Worm (Caenorhabditis elegans) whole organism, young adult: ENCODE data around the gene W07G4.1.

Source experiments
- B0019.2 ChIP-seq: fragments of 200-800 bp; sonication (Bioruptor generic); conservative IDR thresholded peaks from 2 replicates; pipeline ENCODE4 v1.3.6; 2022; ENCODE audit warnings: missing genetic modification reagents, missing genetic modification characterization, missing compliant biosample characterization
- C06A6.2 ChIP-seq: fragments of 200-800 bp; sonication (Bioruptor generic); conservative IDR thresholded peaks from 2 replicates; pipeline ENCODE4 v1.3.6; 2022; ENCODE audit warnings: missing genetic modification characterization, missing compliant biosample characterization
- F23B12.7 ChIP-seq: sonication (generic microtip); optimal IDR thresholded peaks from 2 replicates; lab custom pipeline; 2017; ENCODE audit warnings: missing genetic modification characterization, mild to moderate bottlenecking, missing compliant biosample characterization, antibody characterized with exemption, moderate library complexity; ENCODE audit not compliant: insufficient read depth
- F57A8.1 ChIP-seq: fragments of 200-800 bp; sonication (Bioruptor generic); optimal IDR thresholded peaks from 2 replicates; lab custom pipeline; 2018; ENCODE audit warnings: mild to moderate bottlenecking, missing genetic modification characterization, moderate library complexity, missing compliant biosample characterization
- F57C9.4 ChIP-seq: sonication (generic microtip); optimal IDR thresholded peaks from 2 replicates; lab custom pipeline; 2017; ENCODE audit warnings: mild to moderate bottlenecking, missing genetic modification characterization, missing compliant biosample characterization
- K11D2.4 ChIP-seq: fragments of 200-800 bp; sonication (Bioruptor generic); IDR thresholded peaks from 2 replicates; pipeline ENCODE4 v1.3.6; 2022; ENCODE audit warnings: missing genetic modification reagents, missing genetic modification characterization, missing compliant biosample characterization
- Y53G8AR.9 ChIP-seq: fragments of 200-800 bp; sonication (Bioruptor generic); conservative IDR thresholded peaks from 2 replicates; pipeline ENCODE4 v1.3.6; 2022; ENCODE audit warnings: missing genetic modification reagents, missing genetic modification characterization, missing compliant biosample characterization
- Y56A3A.18 ChIP-seq: fragments of 200-800 bp; sonication (Bioruptor generic); IDR thresholded peaks from 2 replicates; pipeline ENCODE4 v1.3.6; 2022; ENCODE audit warnings: missing genetic modification reagents, missing genetic modification characterization, missing compliant biosample characterization
- Y67H2A.10 ChIP-seq: fragments of 200-800 bp; sonication (Bioruptor generic); conservative IDR thresholded peaks from 2 replicates; pipeline ENCODE4 v1.3.6; 2022; ENCODE audit warnings: missing genetic modification reagents, missing genetic modification characterization, missing compliant biosample characterization
- ZK185.1 ChIP-seq: sonication (generic microtip); optimal IDR thresholded peaks from 2 replicates; lab custom pipeline; 2016; ENCODE audit warnings: mild to moderate bottlenecking, missing genetic modification characterization, missing compliant biosample characterization; ENCODE audit not compliant: poor library complexity, severe bottlenecking
- aptf-2 ChIP-seq: fragments of 200-800 bp; sonication (Bioruptor generic); conservative IDR thresholded peaks from 2 replicates; pipeline ENCODE4 v1.3.6; 2022; ENCODE audit warnings: missing genetic modification reagents, missing genetic modification characterization, missing compliant biosample characterization
- aptf-3 ChIP-seq: fragments of 200-800 bp; sonication (Bioruptor generic); IDR thresholded peaks from 2 replicates; pipeline ENCODE4 v1.3.6; 2022; ENCODE audit warnings: missing genetic modification characterization, missing compliant biosample characterization
- atf-7 ChIP-seq: sonication (generic microtip); optimal IDR thresholded peaks from 2 replicates; lab custom pipeline; 2017; ENCODE audit warnings: mild to moderate bottlenecking, missing genetic modification characterization, missing compliant biosample characterization
- cebp-2 ChIP-seq: fragments of 200-800 bp; sonication (Bioruptor generic); IDR thresholded peaks from 2 replicates; pipeline ENCODE4 v1.3.6; 2022; ENCODE audit warnings: missing genetic modification characterization, missing compliant biosample characterization
- ceh-100 ChIP-seq: fragments of 200-800 bp; sonication (Bioruptor generic); IDR thresholded peaks from 2 replicates; pipeline ENCODE4 v1.3.6; 2022; ENCODE audit warnings: missing genetic modification reagents, missing genetic modification characterization, missing compliant biosample characterization
- ceh-27 ChIP-seq: fragments of 200-800 bp; sonication (Bioruptor generic); optimal IDR thresholded peaks from 2 replicates; lab custom pipeline; 2018; ENCODE audit warnings: mild to moderate bottlenecking, missing genetic modification characterization, moderate library complexity, missing compliant biosample characterization
- ceh-58 ChIP-seq: fragments of 200-800 bp; sonication (Bioruptor generic); IDR thresholded peaks from 2 replicates; pipeline ENCODE4 v1.3.6; 2022; ENCODE audit warnings: missing genetic modification characterization, missing compliant biosample characterization
- ceh-79 ChIP-seq: sonication (generic microtip); optimal IDR thresholded peaks from 2 replicates; lab custom pipeline; 2017; ENCODE audit warnings: mild to moderate bottlenecking, missing genetic modification characterization, missing compliant biosample characterization
- ceh-91 ChIP-seq: fragments of 200-800 bp; sonication (Bioruptor generic); IDR thresholded peaks from 2 replicates; pipeline ENCODE4 v1.3.6; 2022; ENCODE audit warnings: missing genetic modification reagents, missing genetic modification characterization, missing compliant biosample characterization
- chd-7 ChIP-seq: sonication (generic microtip); optimal IDR thresholded peaks from 2 replicates; lab custom pipeline; 2016; ENCODE audit warnings: mild to moderate bottlenecking, missing genetic modification characterization, moderate library complexity, missing compliant biosample characterization
- die-1 ChIP-seq: sonication (generic microtip); optimal IDR thresholded peaks from 2 replicates; lab custom pipeline; 2016; ENCODE audit warnings: missing genotype, mild to moderate bottlenecking, missing genetic modification characterization, missing compliant biosample characterization
- egl-44 ChIP-seq: fragments of 200-800 bp; sonication (Bioruptor generic); IDR thresholded peaks from 2 replicates; pipeline ENCODE4 v1.3.6; 2022; ENCODE audit warnings: missing genetic modification reagents, missing genetic modification characterization, missing compliant biosample characterization
- ets-4 ChIP-seq: fragments of 200-800 bp; sonication (Bioruptor generic); optimal IDR thresholded peaks from 2 replicates; lab custom pipeline; 2018; ENCODE audit warnings: mild to moderate bottlenecking, missing genetic modification characterization, missing compliant biosample characterization
- him-1 ChIP-seq: sonication (generic microtip); optimal IDR thresholded peaks from 2 replicates; lab custom pipeline; 2016; ENCODE audit warnings: missing genotype, missing genetic modification reagents, missing genetic modification characterization, missing compliant biosample characterization
- hmg-1.2 ChIP-seq: fragments of 200-800 bp; sonication (Bioruptor generic); IDR thresholded peaks from 2 replicates; pipeline ENCODE4 v1.3.6; 2022; ENCODE audit warnings: missing genetic modification reagents, missing genetic modification characterization, missing compliant biosample characterization
- hsf-1 ChIP-seq: fragments of 200-800 bp; sonication (Bioruptor generic); IDR thresholded peaks from 2 replicates; pipeline ENCODE4 v1.3.6; 2022; ENCODE audit warnings: missing genetic modification reagents, missing genetic modification characterization, missing compliant biosample characterization
- let-526 ChIP-seq: fragments of 200-800 bp; sonication (Bioruptor generic); IDR thresholded peaks from 2 replicates; pipeline ENCODE4 v1.3.6; 2022; ENCODE audit warnings: missing genetic modification reagents, missing genetic modification characterization, missing compliant biosample characterization
- let-607 ChIP-seq, 2 experiments: fragments of 200-800 bp in 1 of 2; sonication (Bioruptor generic) in 1 of 2; sonication (generic microtip) in 1 of 2; optimal IDR thresholded peaks; 2 replicates each; lab custom pipeline; 2016 to 2018; ENCODE audit warnings: mild to moderate bottlenecking in 2 of 2, missing compliant biosample characterization in 2 of 2, missing genetic modification characterization in 2 of 2, moderate library complexity in 2 of 2, missing genotype in 1 of 2
- lin-35 ChIP-seq, 3 experiments: fragments of 150-350 bp in 2 of 3; sonication (generic microtip) in 1 of 3; optimal IDR thresholded peaks; 2 replicates each; lab custom pipeline; 2014 to 2018; ENCODE audit warnings: missing biosample characterization in 3 of 3, missing genetic modification characterization in 3 of 3, missing genetic modification reagents in 3 of 3
- lin-40 ChIP-seq: sonication (generic microtip); optimal IDR thresholded peaks from 2 replicates; lab custom pipeline; 2016; ENCODE audit warnings: missing genetic modification characterization, mild to moderate bottlenecking, missing compliant biosample characterization, missing genotype, missing genetic modification reagents
- mcd-1 ChIP-seq: fragments of 200-800 bp; sonication (Bioruptor generic); IDR thresholded peaks from 2 replicates; pipeline ENCODE4 v1.3.6; 2022; ENCODE audit warnings: missing genetic modification reagents, missing genetic modification characterization, missing compliant biosample characterization
- nfya-1 ChIP-seq: sonication (generic microtip); optimal IDR thresholded peaks from 2 replicates; lab custom pipeline; 2017; ENCODE audit warnings: antibody characterized with exemption, missing compliant biosample characterization, missing genetic modification characterization, borderline replicate concordance; ENCODE audit not compliant: insufficient read depth
- nhr-27 ChIP-seq: fragments of 200-800 bp; sonication (Bioruptor generic); optimal IDR thresholded peaks from 2 replicates; lab custom pipeline; 2018; ENCODE audit warnings: mild to moderate bottlenecking, missing genetic modification characterization, moderate library complexity, missing compliant biosample characterization
- nhr-80 ChIP-seq: sonication (generic microtip); optimal IDR thresholded peaks from 2 replicates; lab custom pipeline; 2016; ENCODE audit warnings: missing genetic modification characterization, missing compliant biosample characterization
- snpc-3.4 ChIP-seq: sonication (generic microtip); optimal IDR thresholded peaks from 2 replicates; lab custom pipeline; 2017; ENCODE audit warnings: missing genetic modification characterization, mild to moderate bottlenecking, missing compliant biosample characterization, antibody characterized with exemption, moderate library complexity, missing genotype, missing genetic modification reagents
- snpc-4 ChIP-seq, 5 experiments: fragments of 150-350 bp in 1 of 5; sonication (generic microtip) in 4 of 5; optimal IDR thresholded peaks; 2 replicates each; lab custom pipeline; 2014 to 2018; ENCODE audit warnings: missing genetic modification characterization in 5 of 5, missing biosample characterization in 3 of 5, antibody characterized with exemption in 2 of 5, mild to moderate bottlenecking in 2 of 5, missing compliant biosample characterization in 2 of 5, missing genotype in 2 of 5, moderate library complexity in 2 of 5, missing genetic modification reagents in 1 of 5
- tbp1 ChIP-seq: fragments of 200-800 bp; sonication (Bioruptor generic); optimal IDR thresholded peaks from 2 replicates; lab custom pipeline; 2018; ENCODE audit warnings: mild to moderate bottlenecking, missing genetic modification characterization, missing compliant biosample characterization
- unc-130 ChIP-seq: sonication (generic microtip); optimal IDR thresholded peaks from 2 replicates; lab custom pipeline; 2016; ENCODE audit warnings: missing genetic modification reagents, missing genetic modification characterization, missing compliant biosample characterization
- ztf-28 ChIP-seq: fragments of 200-800 bp; sonication (Bioruptor generic); IDR thresholded peaks from 2 replicates; pipeline ENCODE4 v1.3.6; 2022; ENCODE audit warnings: missing genetic modification reagents, missing genetic modification characterization, missing compliant biosample characterization

Gene W07G4.1

DNA sequence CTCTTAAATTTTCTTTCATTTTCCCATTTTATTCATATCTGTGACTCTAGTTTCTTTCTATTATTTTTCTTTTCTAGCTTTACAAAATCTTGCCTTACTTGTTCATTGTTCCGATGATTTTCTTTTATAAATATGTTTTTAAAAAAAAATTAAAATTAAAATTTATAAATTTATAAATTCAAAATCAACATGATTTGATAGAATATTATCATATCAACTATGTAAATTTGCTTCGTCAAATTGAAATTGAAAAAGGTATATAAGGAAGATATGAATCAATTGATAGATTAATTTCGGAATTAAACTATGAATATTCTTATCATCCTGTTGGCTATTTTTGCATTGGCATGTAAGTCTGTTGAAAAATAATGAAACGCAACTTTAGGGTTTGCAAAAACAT, at the start of gene W07G4.1:
W07G4.1 (plus strand) TSS at position 301 of the 400 bp plus-strand sequence.
- TF ChIP-seq atf-7 (tag; lab: Kevin White, UChicago), result no peak

ce11 chrV:12987061-12987460, 46.3 kb upstream of the W07G4.1 start, which contains the start of gene shw-3:
shw-3 (minus strand) TSS chrV:12987161.
- TF ChIP-seq F57A8.1 (GFP tag; lab: Kevin White, UChicago), result no peak
- no peak for TF ChIP-seq unc-130
- TF ChIP-seq Y56A3A.18 (GFP tag; lab: Robert Waterston, UW), result no peak
- no peak for TF ChIP-seq ceh-100 (GFP tag; lab: Robert Waterston, UW)
- no peak for TF ChIP-seq ceh-79 (tag; lab: Kevin White, UChicago)
- no peak for TF ChIP-seq lin-35 (GFP tag; optimal IDR thresholded peaks at IDR 0.05; lab: Kevin White, UChicago)
- no peak for TF ChIP-seq C06A6.2 (GFP tag; lab: Robert Waterston, UW)
- TF ChIP-seq snpc-4 (GFP tag; optimal IDR thresholded peaks at IDR 0.05; lab: Kevin White, UChicago), result no peak
- TF ChIP-seq snpc-4 (tag; optimal IDR thresholded peaks at IDR 0.05; lab: Kevin White, UChicago), result no peak
- TF ChIP-seq K11D2.4 (GFP tag; lab: Robert Waterston, UW), result no peak
- no peak for TF ChIP-seq ets-4 (GFP tag; lab: Kevin White, UChicago)
- TF ChIP-seq nhr-27, result no peak
- no peak for TF ChIP-seq aptf-3
- no peak for TF ChIP-seq B0019.2
- no peak for TF ChIP-seq aptf-2
- TF ChIP-seq him-1, result no peak
- no peak for TF ChIP-seq let-607 (tag; optimal IDR thresholded peaks at IDR 0.05; lab: Kevin White, UChicago)
- no peak for TF ChIP-seq F57C9.4 (tag; lab: Kevin White, UChicago)
- no peak for TF ChIP-seq lin-40 (tag; lab: Kevin White, UChicago)

- no peak for TF ChIP-seq hsf-1 (GFP tag; lab: Robert Waterston, UW)
- TF ChIP-seq K11D2.4 (GFP tag; lab: Robert Waterston, UW), result no peak
These were observed 45.1 kb upstream of the W07G4.1 start, which contains the start of gene F15B9.8 for ce11 chrV:12988256-12988655. F15B9.8 (plus strand) TSS chrV:12988556.

DNA sequence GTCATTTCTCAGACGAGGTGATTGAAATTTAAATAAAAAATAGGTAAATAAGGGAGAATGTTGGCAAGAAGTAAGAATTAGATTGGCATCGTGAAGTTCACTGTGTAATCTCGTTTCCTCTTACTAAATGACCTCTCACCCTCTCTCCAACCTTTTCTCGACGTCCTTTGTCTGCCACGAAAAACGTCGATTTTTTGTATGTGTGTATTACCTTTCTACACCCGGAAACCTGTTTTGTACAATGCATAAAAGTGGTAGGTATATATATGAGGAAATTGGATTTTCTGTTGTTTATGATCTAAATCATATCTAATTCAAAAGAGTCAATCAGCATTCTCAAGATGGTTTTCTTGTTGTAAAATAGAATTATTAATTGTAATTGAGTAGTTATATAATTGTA, 40.4 kb upstream of the W07G4.1 start, which contains the start of the genes F15B9.11 and dsl-7:
F15B9.11 (minus strand) TSS at position 5 of the 400 bp plus-strand sequence.
dsl-7 (plus strand) TSS at position 260 of the 400 bp plus-strand sequence.
- TF ChIP-seq ceh-27 (no peak), egl-44 (GFP tag; lab: Robert Waterston, UW) (no peak), ztf-28 (GFP tag; lab: Robert Waterston, UW) (no peak), nfya-1 (tag; lab: Kevin White, UChicago) (no peak)

ce11 chrV:12995269-12995668, 38.1 kb upstream of the W07G4.1 start, which contains the start of gene far-5:
far-5 (plus strand) TSS chrV:12995569.
- TF ChIP-seq tbp1 (no peak), hmg-1.2 (no peak), nhr-80 (tag; lab: Kevin White, UChicago) (no peak), Y67H2A.10 (GFP tag; lab: Robert Waterston, UW) (no peak), snpc-4 (GFP tag; optimal IDR thresholded peaks at IDR 0.05; lab: Kevin White, UChicago) (no peak), snpc-4 (tag; optimal IDR thresholded peaks at IDR 0.05; lab: Kevin White, UChicago) (no peak), cebp-2 (GFP tag; lab: Robert Waterston, UW) (no peak), ceh-91 (GFP tag; lab: Robert Waterston, UW) (no peak), chd-7 (tag; lab: Kevin White, UChicago) (no peak), mcd-1 (no peak), Y53G8AR.9 (GFP tag; lab: Robert Waterston, UW) (no peak), snpc-3.4 (tag; lab: Kevin White, UChicago) (no peak), let-526 (no peak), F23B12.7 (tag; lab: Kevin White, UChicago) (no peak), lin-35 (GFP tag; optimal IDR thresholded peaks at IDR 0.05; lab: Kevin White, UChicago) (no peak), ZK185.1 (tag; lab: Kevin White, UChicago) (no peak), die-1 (tag; lab: Kevin White, UChicago) (no peak), ceh-58 (no peak)
